Worm (Caenorhabditis elegans) whole organism, L2 larva: Measurements from ENCODE around the gene F09C6.10.

Experiments used
- C34F6.9 ChIP-seq: fragments of 150-350 bp; optimal IDR thresholded peaks from 2 replicates; lab custom pipeline; 2014; ENCODE audit warnings: missing biosample characterization, missing genetic modification characterization
- R02D3.7 ChIP-seq: fragments of 150-350 bp; optimal IDR thresholded peaks from 2 replicates; lab custom pipeline; 2014; ENCODE audit warnings: missing biosample characterization, missing genetic modification characterization
- alr-1 ChIP-seq: fragments of 150-350 bp; optimal IDR thresholded peaks from 2 replicates; lab custom pipeline; 2014; ENCODE audit warnings: missing biosample characterization, missing genetic modification characterization
- aly-2 ChIP-seq: fragments of 150-350 bp; optimal IDR thresholded peaks from 2 replicates; lab custom pipeline; 2014; ENCODE audit warnings: missing biosample characterization, missing genetic modification characterization
- ama-1 ChIP-seq: fragments of 150-350 bp; optimal IDR thresholded peaks from 2 replicates; lab custom pipeline; 2018; ENCODE audit warnings: inconsistent platforms
- ceh-16 ChIP-seq: fragments of 150-350 bp; optimal IDR thresholded peaks from 2 replicates; lab custom pipeline; 2014; ENCODE audit warnings: missing biosample characterization, missing genetic modification characterization
- ceh-82 ChIP-seq: fragments of 150-350 bp; optimal IDR thresholded peaks from 2 replicates; lab custom pipeline; 2014; ENCODE audit warnings: missing biosample characterization, missing genetic modification characterization
- crh-2 ChIP-seq: sonication (generic microtip); optimal IDR thresholded peaks from 2 replicates; lab custom pipeline; 2017; ENCODE audit warnings: missing biosample characterization, missing genetic modification characterization
- dmd-4 ChIP-seq: sonication (generic microtip); optimal IDR thresholded peaks from 2 replicates; lab custom pipeline; 2017; ENCODE audit warnings: missing biosample characterization, missing genetic modification characterization
- egl-27 ChIP-seq: sonication (generic microtip); optimal IDR thresholded peaks from 3 replicates; lab custom pipeline; 2017; ENCODE audit warnings: missing biosample characterization, missing genetic modification reagents, missing genetic modification characterization
- elt-1 ChIP-seq: fragments of 150-350 bp; optimal IDR thresholded peaks from 2 replicates; lab custom pipeline; 2014; ENCODE audit warnings: missing biosample characterization, missing genetic modification characterization
- elt-3 ChIP-seq: sonication (generic microtip); optimal IDR thresholded peaks from 2 replicates; lab custom pipeline; 2017; ENCODE audit warnings: missing biosample characterization, missing genetic modification characterization
- fos-1 ChIP-seq: fragments of 150-350 bp; optimal IDR thresholded peaks from 2 replicates; lab custom pipeline; 2014; ENCODE audit warnings: missing biosample characterization, missing genetic modification characterization
- gmeb-1 ChIP-seq: fragments of 150-350 bp; optimal IDR thresholded peaks from 2 replicates; lab custom pipeline; 2014; ENCODE audit warnings: missing biosample characterization, missing genetic modification characterization
- lin-11 ChIP-seq: fragments of 150-350 bp; sonication (generic microtip); optimal IDR thresholded peaks from 2 replicates; lab custom pipeline; 2014; ENCODE audit warnings: missing biosample characterization, missing genetic modification characterization, inconsistent platforms, mixed read lengths
- lsy-2 ChIP-seq, 2 experiments: fragments of 150-350 bp in 1 of 2; sonication (generic microtip) in 1 of 2; optimal IDR thresholded peaks; 2 replicates each; lab custom pipeline; 2014 to 2017; ENCODE audit warnings: missing biosample characterization in 2 of 2, missing genetic modification characterization in 2 of 2
- mab-5 ChIP-seq: fragments of 150-350 bp; optimal IDR thresholded peaks from 2 replicates; lab custom pipeline; 2014; ENCODE audit warnings: missing biosample characterization, missing genetic modification characterization
- mbf-1 ChIP-seq: sonication (generic microtip); optimal IDR thresholded peaks from 2 replicates; lab custom pipeline; 2017; ENCODE audit warnings: missing biosample characterization, missing genetic modification characterization
- mdl-1 ChIP-seq, 2 experiments: fragments of 150-350 bp in 1 of 2; sonication (generic microtip) in 1 of 2; optimal IDR thresholded peaks; 2 replicates each; lab custom pipeline; 2017; ENCODE audit warnings: missing biosample characterization in 2 of 2, missing genetic modification characterization in 2 of 2
- nhr-11 ChIP-seq: fragments of 150-350 bp; optimal IDR thresholded peaks from 2 replicates; lab custom pipeline; 2014; ENCODE audit warnings: missing biosample characterization, missing genetic modification characterization
- nhr-12 ChIP-seq: fragments of 150-350 bp; optimal IDR thresholded peaks from 2 replicates; lab custom pipeline; 2014; ENCODE audit warnings: missing biosample characterization, missing genetic modification characterization
- nhr-129 ChIP-seq: fragments of 150-350 bp; optimal IDR thresholded peaks from 2 replicates; lab custom pipeline; 2014; ENCODE audit warnings: missing biosample characterization, missing genetic modification characterization
- nhr-21 ChIP-seq: fragments of 150-350 bp; optimal IDR thresholded peaks from 2 replicates; lab custom pipeline; 2014; ENCODE audit warnings: missing biosample characterization, missing genetic modification characterization
- nhr-23 ChIP-seq: fragments of 150-350 bp; optimal IDR thresholded peaks from 2 replicates; lab custom pipeline; 2014; ENCODE audit warnings: missing biosample characterization, missing genetic modification reagents, missing genetic modification characterization
- nhr-25 ChIP-seq: fragments of 150-350 bp; sonication (generic microtip); optimal IDR thresholded peaks from 3 replicates; lab custom pipeline; 2014; ENCODE audit warnings: missing biosample characterization, missing genetic modification characterization
- nhr-6 ChIP-seq: fragments of 150-350 bp; optimal IDR thresholded peaks from 2 replicates; lab custom pipeline; 2014; ENCODE audit warnings: missing biosample characterization, missing genetic modification characterization
- nhr-77 ChIP-seq: fragments of 150-350 bp; optimal IDR thresholded peaks from 2 replicates; lab custom pipeline; 2014; ENCODE audit warnings: missing biosample characterization, missing genetic modification characterization
- peb-1 ChIP-seq: fragments of 150-350 bp; optimal IDR thresholded peaks from 2 replicates; lab custom pipeline; 2014; ENCODE audit warnings: missing biosample characterization, missing genetic modification characterization
- sem-4 ChIP-seq: fragments of 150-350 bp; optimal IDR thresholded peaks from 2 replicates; lab custom pipeline; 2014; ENCODE audit warnings: missing biosample characterization, missing genetic modification reagents, missing genetic modification characterization
- sma-3 ChIP-seq: sonication (generic microtip); optimal IDR thresholded peaks from 2 replicates; lab custom pipeline; 2016; ENCODE audit warnings: missing genetic modification reagents, missing genetic modification characterization, missing compliant biosample characterization
- sma-9 ChIP-seq, 2 experiments: fragments of 150-350 bp in 1 of 2; sonication (generic microtip) in 1 of 2; optimal IDR thresholded peaks; 2 replicates each; lab custom pipeline; 2014 to 2016; ENCODE audit warnings: missing genetic modification characterization in 2 of 2, mild to moderate bottlenecking in 1 of 2, missing biosample characterization in 1 of 2, missing compliant biosample characterization in 1 of 2, missing genetic modification reagents in 1 of 2, moderate library complexity in 1 of 2
- snpc-4 ChIP-seq: fragments of 150-350 bp; optimal IDR thresholded peaks from 2 replicates; lab custom pipeline; 2014; ENCODE audit warnings: missing biosample characterization, missing genetic modification characterization
- unc-39 ChIP-seq: fragments of 150-350 bp; optimal IDR thresholded peaks from 2 replicates; lab custom pipeline; 2014; ENCODE audit warnings: missing biosample characterization, missing genetic modification characterization
- unc-62 ChIP-seq: fragments of 150-350 bp; optimal IDR thresholded peaks from 2 replicates; lab custom pipeline; 2014; ENCODE audit warnings: missing biosample characterization, missing genetic modification reagents, missing genetic modification characterization
- ztf-1 ChIP-seq: fragments of 200-800 bp; sonication (Bioruptor generic); conservative IDR thresholded peaks from 2 replicates; pipeline ENCODE4 v1.3.6; 2022; ENCODE audit warnings: missing genetic modification characterization, missing compliant biosample characterization
- ztf-11 ChIP-seq: sonication (generic microtip); optimal IDR thresholded peaks from 2 replicates; lab custom pipeline; 2017; ENCODE audit warnings: missing biosample characterization, missing genetic modification characterization
- ztf-4 ChIP-seq: fragments of 150-350 bp; optimal IDR thresholded peaks from 2 replicates; lab custom pipeline; 2014; ENCODE audit warnings: missing biosample characterization, missing genetic modification characterization

Gene F09C6.10

DNA sequence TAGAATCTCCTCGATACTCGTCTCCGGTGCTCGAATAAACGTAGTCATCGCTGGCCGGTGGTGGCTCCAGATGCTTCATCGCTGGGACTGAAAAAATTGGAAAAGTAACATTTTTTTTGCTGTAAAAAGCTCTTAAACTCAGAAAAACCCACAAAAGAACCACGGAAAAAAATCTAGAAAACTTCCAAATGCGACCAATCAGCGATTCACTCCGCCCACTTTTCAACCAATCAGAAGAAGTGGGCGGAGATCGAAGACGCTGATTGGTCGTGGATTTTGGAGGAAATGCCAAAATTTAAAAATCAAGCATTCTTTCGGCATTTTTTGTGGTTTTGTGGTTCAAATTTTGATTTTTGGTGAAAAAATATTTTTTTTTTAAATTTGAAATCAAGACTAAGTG lies 43.0 kb upstream of the F09C6.10 start:
- no peak for TF ChIP-seq ama-1 (lab: Kevin White, UChicago)
- no peak for TF ChIP-seq ceh-82 (tag; lab: Kevin White, UChicago)
- no peak for TF ChIP-seq aly-2 (tag; lab: Kevin White, UChicago)
- no peak for TF ChIP-seq crh-2 (tag; lab: Kevin White, UChicago)
- TF ChIP-seq unc-39 (tag; lab: Kevin White, UChicago), result no peak
- TF ChIP-seq nhr-23 (tag; lab: Kevin White, UChicago), result no peak
- no peak for TF ChIP-seq fos-1 (tag; lab: Kevin White, UChicago)
- no peak for TF ChIP-seq ceh-16

DNA sequence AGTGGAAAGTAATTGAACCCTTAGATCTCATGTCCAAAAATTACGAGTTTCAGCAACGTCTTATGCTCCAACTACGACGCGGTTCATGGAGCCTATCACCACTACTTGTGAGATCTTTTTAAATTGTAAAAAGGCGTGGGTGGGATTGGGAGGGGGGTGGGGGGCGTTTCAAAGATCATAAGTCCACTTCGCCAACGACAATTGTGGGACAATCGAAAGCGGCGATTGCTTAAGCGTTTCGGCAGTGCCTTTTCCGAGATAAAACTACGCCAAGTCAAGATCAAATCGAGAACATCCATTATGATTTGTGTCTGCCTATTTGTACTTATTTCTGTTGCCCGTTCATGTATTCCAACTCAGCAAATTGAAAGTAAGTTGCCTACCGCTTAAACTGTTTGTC lies 40.2 kb upstream of the F09C6.10 start, which contains the start of gene clec-239:
TSS of gene clec-239 (plus strand) at position 301 of the 400 bp plus-strand sequence.
- TF ChIP-seq gmeb-1 (tag; lab: Kevin White, UChicago) (no peak), sma-3 (GFP tag; lab: Kevin White, UChicago) (no peak), C34F6.9 (no peak), ztf-4 (tag; lab: Kevin White, UChicago) (no peak), crh-2 (tag; lab: Kevin White, UChicago) (no peak), fos-1 (tag; lab: Kevin White, UChicago) (no peak), nhr-25 (tag; lab: Kevin White, UChicago) (no peak), R02D3.7 (no peak), mbf-1 (tag; lab: Kevin White, UChicago) (no peak), ama-1 (lab: Kevin White, UChicago) (no peak), mab-5 (tag; lab: Kevin White, UChicago) (no peak), ztf-11 (tag; lab: Kevin White, UChicago) (no peak), ztf-1 (no peak), nhr-129 (no peak), mdl-1 (tag; optimal IDR thresholded peaks at IDR 0.05; lab: Kevin White, UChicago) (no peak), nhr-12 (tag; lab: Kevin White, UChicago) (no peak)
- TF ChIP-seq, all 48 proteins: peak for 0

DNA sequence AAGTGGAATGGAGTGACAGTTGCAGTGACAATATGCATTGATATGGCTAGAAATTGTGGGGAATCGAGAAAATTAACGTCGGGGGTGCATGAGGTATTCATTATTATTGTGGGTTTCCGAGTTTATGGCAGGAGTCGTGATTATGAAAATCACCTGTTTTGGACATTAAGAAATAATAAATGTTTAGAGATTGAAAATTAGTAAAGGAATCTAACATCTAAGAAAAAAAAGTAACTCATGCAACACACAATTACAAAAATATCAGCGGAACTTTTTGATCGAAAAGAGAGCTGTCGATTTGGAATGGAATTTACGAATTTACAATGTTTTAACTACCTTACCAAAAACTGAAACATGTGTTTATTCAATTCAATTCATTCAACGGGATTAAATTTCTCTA lies 38.8 kb upstream of the F09C6.10 start, which contains the start of gene srh-206:
TSS of gene srh-206 (minus strand) at position 101 of the 400 bp plus-strand sequence.
- TF ChIP-seq nhr-77 (tag; lab: Kevin White, UChicago) (no peak), fos-1 (tag; lab: Kevin White, UChicago) (no peak), nhr-12 (tag; lab: Kevin White, UChicago) (no peak), ztf-11 (tag; lab: Kevin White, UChicago) (no peak), unc-62 (no peak), elt-3 (no peak), snpc-4 (no peak)
- TF ChIP-seq, all 48 proteins: peak for 0

DNA sequence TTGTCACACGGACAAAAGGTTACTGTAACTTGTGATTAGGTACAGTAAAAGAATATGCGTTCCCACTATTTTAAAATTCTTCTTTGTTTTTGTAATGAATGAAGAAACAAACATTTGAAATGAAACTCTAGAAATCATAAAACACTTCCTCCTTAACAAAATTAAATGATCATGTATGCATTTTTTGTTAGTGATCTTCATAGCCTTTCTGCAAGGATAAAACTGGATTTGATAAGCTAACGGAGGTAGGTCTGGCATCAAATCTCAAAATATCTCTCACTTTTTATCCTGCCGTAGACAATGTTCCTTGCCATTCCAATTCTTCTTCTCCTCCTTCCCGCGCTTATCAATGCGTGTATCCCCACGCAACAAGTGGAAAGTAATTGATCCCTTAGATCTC lies 35.5 kb upstream of the F09C6.10 start, which contains the start of gene clec-238:
TSS of gene clec-238 (plus strand) at position 301 of the 400 bp plus-strand sequence.
- TF ChIP-seq sem-4 (tag; lab: Kevin White, UChicago) (no peak), aly-2 (tag; lab: Kevin White, UChicago) (no peak), fos-1 (tag; lab: Kevin White, UChicago) (no peak), nhr-129 (no peak), lin-11 (tag; lab: Kevin White, UChicago) (no peak), mbf-1 (tag; lab: Kevin White, UChicago) (no peak), nhr-12 (tag; lab: Kevin White, UChicago) (no peak), ama-1 (lab: Kevin White, UChicago) (no peak), ztf-11 (tag; lab: Kevin White, UChicago) (no peak), alr-1 (tag; lab: Kevin White, UChicago) (no peak), dmd-4 (no peak), ztf-1 (no peak), sma-9 (GFP tag; optimal IDR thresholded peaks at IDR 0.05; lab: Kevin White, UChicago) (no peak), sma-9 (tag; optimal IDR thresholded peaks at IDR 0.05; lab: Kevin White, UChicago) (no peak), nhr-23 (tag; lab: Kevin White, UChicago) (no peak), sma-3 (GFP tag; lab: Kevin White, UChicago) (no peak), snpc-4 (no peak), lsy-2 (tag; optimal IDR thresholded peaks at IDR 0.05; lab: Kevin White, UChicago) (no peak)

DNA sequence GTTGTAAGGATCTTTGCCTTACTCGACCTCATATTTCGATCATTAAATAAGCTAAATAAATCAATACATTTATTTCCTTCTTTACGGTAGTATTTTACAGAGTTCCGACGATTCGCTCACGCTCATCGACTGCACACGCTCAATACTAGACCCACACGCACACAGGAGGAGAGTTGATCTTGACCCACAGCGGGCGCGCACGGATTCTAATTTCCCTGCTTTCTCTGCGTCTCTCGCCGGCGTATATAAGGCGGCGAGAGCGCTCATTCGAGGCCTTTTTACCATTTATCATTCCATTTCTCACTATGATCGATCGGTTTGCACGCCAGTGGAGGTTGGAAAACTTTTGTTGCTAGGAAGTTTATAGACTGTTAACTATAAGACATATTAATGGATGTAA lies 34.1 kb upstream of the F09C6.10 start:
- no peak for TF ChIP-seq egl-27 (tag; lab: Kevin White, UChicago)
- TF ChIP-seq crh-2 (tag; lab: Kevin White, UChicago), result no peak
- TF ChIP-seq ztf-4 (tag; lab: Kevin White, UChicago), result no peak
- TF ChIP-seq peb-1 (tag; lab: Kevin White, UChicago), result no peak
- no peak for TF ChIP-seq sem-4 (tag; lab: Kevin White, UChicago)
- no peak for TF ChIP-seq ceh-82 (tag; lab: Kevin White, UChicago)
- TF ChIP-seq nhr-11, result no peak
- TF ChIP-seq elt-1 (tag; lab: Kevin White, UChicago), result no peak
- TF ChIP-seq sma-3 (GFP tag; lab: Kevin White, UChicago), result no peak
- TF ChIP-seq sma-9 (GFP tag; optimal IDR thresholded peaks at IDR 0.05; lab: Kevin White, UChicago), result no peak
- TF ChIP-seq sma-9 (tag; optimal IDR thresholded peaks at IDR 0.05; lab: Kevin White, UChicago), result no peak
- TF ChIP-seq aly-2 (tag; lab: Kevin White, UChicago), result no peak
- no peak for TF ChIP-seq nhr-21
- TF ChIP-seq nhr-6 (tag; lab: Kevin White, UChicago), result no peak
- no peak for TF ChIP-seq alr-1 (tag; lab: Kevin White, UChicago)
- no peak for TF ChIP-seq elt-3
